Fruit fly (Drosophila melanogaster) whole organism, pupa: ENCODE measurements around the gene CG33791.

Experiments
- CG15710 ChIP-seq: fragments of 200-800 bp; sonication (Bioruptor generic); optimal IDR thresholded peaks from 2 replicates; lab custom pipeline; 2018; ENCODE audit warnings: missing biosample characterization, mild to moderate bottlenecking, missing genetic modification characterization, moderate library complexity
- CG17806 ChIP-seq: fragments of 200-800 bp; sonication (Bioruptor generic); optimal IDR thresholded peaks from 2 replicates; lab custom pipeline; 2018; ENCODE audit warnings: missing biosample characterization, mild to moderate bottlenecking, missing genetic modification characterization, moderate library complexity
- CG4496 ChIP-seq: fragments of 200-800 bp; sonication (Bioruptor generic); IDR thresholded peaks from 3 replicates; pipeline ENCODE4 v1.3.6; 2022; ENCODE audit warnings: missing biosample characterization, missing genetic modification characterization
- CG8301 ChIP-seq: fragments of 200-800 bp; sonication (Bioruptor generic); optimal IDR thresholded peaks from 2 replicates; lab custom pipeline; 2018; ENCODE audit warnings: missing biosample characterization, mild to moderate bottlenecking, missing genetic modification characterization
- Pif1A ChIP-seq: fragments of 200-800 bp; sonication (Bioruptor generic); optimal IDR thresholded peaks from 3 replicates; lab custom pipeline; 2016; ENCODE audit warnings: missing biosample characterization, missing genetic modification characterization
- Pif1B ChIP-seq: fragments of 200-800 bp; sonication (Bioruptor generic); optimal IDR thresholded peaks from 3 replicates; lab custom pipeline; 2016; ENCODE audit warnings: missing biosample characterization, missing genetic modification characterization
- Snoo ChIP-seq: fragments of 200-800 bp; sonication (Bioruptor generic); optimal IDR thresholded peaks from 3 replicates; lab custom pipeline; 2017; ENCODE audit warnings: missing biosample characterization, mild to moderate bottlenecking, missing genetic modification characterization, inconsistent platforms
- fd96Ca ChIP-seq: fragments of 200-800 bp; sonication (Bioruptor generic); IDR thresholded peaks from 3 replicates; pipeline ENCODE4 v1.3.6; 2022; ENCODE audit warnings: missing biosample characterization, missing genetic modification characterization
- gl ChIP-seq: fragments of 200-800 bp; sonication (Bioruptor generic); optimal IDR thresholded peaks from 2 replicates; lab custom pipeline; 2018; ENCODE audit warnings: missing biosample characterization, mild to moderate bottlenecking, missing genetic modification characterization

dm6 chr3L:1614465-1615084 lies 11.8 kb downstream of the CG33791 start:
- TF ChIP-seq CG8301 (tag; lab: Kevin White, UChicago) (no peak), Snoo (tag; lab: Kevin White, UChicago) (no peak), CG4496 (GFP tag; lab: Robert Waterston, UW) (no peak), CG17806 (no peak), CG15710 (tag; lab: Kevin White, UChicago) (no peak), Pif1B (GFP tag; lab: Kevin White, UChicago) (no peak), gl (tag; lab: Kevin White, UChicago) (no peak), Pif1A (no peak), fd96Ca (GFP tag; lab: Robert Waterston, UW) (no peak)
